Fruit fly (Drosophila melanogaster) whole organism, embryonic: Measurements from ENCODE around the gene RpL32.

ENCODE experiments used
- B-H2 ChIP-seq: fragments of 200-800 bp; sonication (Bioruptor generic); optimal IDR thresholded peaks from 2 replicates; lab custom pipeline; 2018; ENCODE audit warnings: missing biosample characterization, mild to moderate bottlenecking, missing genetic modification characterization
- CG11723 ChIP-seq: fragments of 200-800 bp; sonication (Bioruptor generic); optimal IDR thresholded peaks from 2 replicates; lab custom pipeline; 2017; ENCODE audit warnings: missing biosample characterization, mild to moderate bottlenecking, missing genetic modification characterization
- CG12219 ChIP-seq: fragments of 200-800 bp; sonication (Bioruptor generic); optimal IDR thresholded peaks from 3 replicates; lab custom pipeline; 2018; ENCODE audit warnings: missing biosample characterization, mild to moderate bottlenecking, missing genetic modification characterization
- CG12299 ChIP-seq: fragments of 200-800 bp; sonication (Bioruptor generic); optimal IDR thresholded peaks from 2 replicates; lab custom pipeline; 2018; ENCODE audit warnings: missing biosample characterization, mild to moderate bottlenecking, missing genetic modification characterization
- CG13287 ChIP-seq: fragments of 200-800 bp; sonication (Bioruptor generic); IDR thresholded peaks from 2 replicates; pipeline ENCODE4 v1.3.6; 2022; ENCODE audit warnings: missing biosample characterization, missing genetic modification characterization; ENCODE audit not compliant: partially characterized antibody
- CG2875 ChIP-seq: fragments of 200-800 bp; sonication (Bioruptor generic); optimal IDR thresholded peaks from 2 replicates; lab custom pipeline; 2017; ENCODE audit warnings: missing biosample characterization, mild to moderate bottlenecking, missing genetic modification characterization, missing genetic modification reagents
- CG30020 ChIP-seq: fragments of 200-800 bp; optimal IDR thresholded peaks from 2 replicates; lab custom pipeline; 2019; ENCODE audit warnings: missing biosample characterization, mild to moderate bottlenecking, missing genetic modification characterization, moderate library complexity
- CG31388 ChIP-seq: fragments of 200-800 bp; sonication (Bioruptor generic); optimal IDR thresholded peaks from 2 replicates; lab custom pipeline; 2016; ENCODE audit warnings: missing biosample characterization, missing genetic modification characterization
- CG3163 ChIP-seq: fragments of 200-800 bp; sonication (Bioruptor generic); optimal IDR thresholded peaks from 3 replicates; lab custom pipeline; 2016; ENCODE audit warnings: missing biosample characterization, missing genetic modification characterization
- CG4707 ChIP-seq: fragments of 200-800 bp; sonication (Bioruptor generic); optimal IDR thresholded peaks from 2 replicates; lab custom pipeline; 2018; ENCODE audit warnings: missing biosample characterization, mild to moderate bottlenecking, missing genetic modification characterization, moderate library complexity
- CG4854 ChIP-seq: fragments of 200-800 bp; sonication (Bioruptor generic); optimal IDR thresholded peaks from 2 replicates; lab custom pipeline; 2016; ENCODE audit warnings: missing biosample characterization, missing genetic modification characterization, inconsistent platforms
- CG5953 ChIP-seq: fragments of 200-800 bp; sonication (Bioruptor generic); IDR thresholded peaks from 2 replicates; pipeline ENCODE4 v1.3.6; 2022; ENCODE audit warnings: missing biosample characterization, missing genetic modification characterization
- CG7786 ChIP-seq: fragments of 200-800 bp; sonication (Bioruptor generic); optimal IDR thresholded peaks from 2 replicates; lab custom pipeline; 2016; ENCODE audit warnings: missing biosample characterization, missing genetic modification characterization
- CG9817 ChIP-seq: fragments of 200-800 bp; sonication (Bioruptor generic); optimal IDR thresholded peaks from 2 replicates; lab custom pipeline; 2018; ENCODE audit warnings: missing biosample characterization, mild to moderate bottlenecking, missing genetic modification characterization, moderate library complexity
- Dad ChIP-seq: fragments of 200-800 bp; sonication (Bioruptor generic); optimal IDR thresholded peaks from 3 replicates; lab custom pipeline; 2016; ENCODE audit warnings: missing biosample characterization, missing genetic modification characterization
- GATAe ChIP-seq: fragments of 200-800 bp; sonication (Bioruptor generic); conservative IDR thresholded peaks from 2 replicates; pipeline ENCODE4 v1.3.6; 2022; ENCODE audit warnings: missing biosample characterization, missing genetic modification characterization
- HLHmδ ChIP-seq: fragments of 200-800 bp; sonication (Bioruptor generic); optimal IDR thresholded peaks from 2 replicates; lab custom pipeline; 2018; ENCODE audit warnings: missing biosample characterization, mild to moderate bottlenecking, missing genetic modification characterization, moderate library complexity
- HmgZ ChIP-seq: fragments of 200-800 bp; sonication (Bioruptor generic); optimal IDR thresholded peaks from 2 replicates; lab custom pipeline; 2018; ENCODE audit warnings: missing biosample characterization, mild to moderate bottlenecking, missing genetic modification characterization
- Hmr ChIP-seq: fragments of 200-800 bp; sonication (Bioruptor generic); optimal IDR thresholded peaks from 3 replicates; lab custom pipeline; 2017; ENCODE audit warnings: mild to moderate bottlenecking, missing biosample characterization, missing genetic modification reagents, missing genetic modification characterization
- Hr51 ChIP-seq, 2 experiments: fragments of 200-800 bp; sonication (Bioruptor generic); optimal IDR thresholded peaks; 2 replicates in 1 of 2; 3 replicates in 1 of 2; lab custom pipeline; 2016 to 2018; ENCODE audit warnings: missing biosample characterization in 2 of 2, missing genetic modification characterization in 2 of 2, mild to moderate bottlenecking in 1 of 2, moderate library complexity in 1 of 2
- Kr ChIP-seq: fragments of 200-800 bp; sonication (Bioruptor generic); optimal IDR thresholded peaks from 2 replicates; lab custom pipeline; 2017; ENCODE audit warnings: missing biosample characterization, mild to moderate bottlenecking, missing genetic modification characterization
- Max ChIP-seq: fragments of 200-800 bp; sonication (Bioruptor generic); optimal IDR thresholded peaks from 2 replicates; lab custom pipeline; 2016; ENCODE audit warnings: missing biosample characterization, mild to moderate bottlenecking, missing genetic modification characterization
- NC2β ChIP-seq: fragments of 200-800 bp; sonication (Bioruptor generic); optimal IDR thresholded peaks from 2 replicates; lab custom pipeline; 2016; ENCODE audit warnings: missing biosample characterization, missing genetic modification characterization
- NfI ChIP-seq: fragments of 200-800 bp; sonication (Bioruptor generic); optimal IDR thresholded peaks from 3 replicates; lab custom pipeline; 2018; ENCODE audit warnings: missing biosample characterization, mild to moderate bottlenecking, missing genetic modification characterization, moderate library complexity
- Spps ChIP-seq: fragments of 200-800 bp; sonication (Bioruptor generic); optimal IDR thresholded peaks from 2 replicates; lab custom pipeline; 2018; ENCODE audit warnings: missing biosample characterization, mild to moderate bottlenecking, missing genetic modification characterization
- ash1 ChIP-seq: fragments of 200-800 bp; sonication (Bioruptor generic); optimal IDR thresholded peaks from 2 replicates; lab custom pipeline; 2018; ENCODE audit warnings: missing biosample characterization, mild to moderate bottlenecking, missing genetic modification characterization
- dmrt11E ChIP-seq: fragments of 200-800 bp; sonication (Bioruptor generic); optimal IDR thresholded peaks from 3 replicates; lab custom pipeline; 2018; ENCODE audit warnings: missing biosample characterization, mild to moderate bottlenecking, missing genetic modification characterization, moderate library complexity
- fd102C ChIP-seq: fragments of 200-800 bp; sonication (Bioruptor generic); optimal IDR thresholded peaks from 2 replicates; lab custom pipeline; 2018; ENCODE audit warnings: missing biosample characterization, mild to moderate bottlenecking, missing genetic modification characterization, moderate library complexity
- gem ChIP-seq: fragments of 200-800 bp; sonication (Bioruptor generic); optimal IDR thresholded peaks from 2 replicates; lab custom pipeline; 2019; ENCODE audit warnings: missing biosample characterization, mild to moderate bottlenecking, missing genetic modification characterization, moderate library complexity
- gsb-n ChIP-seq: fragments of 200-800 bp; sonication (Bioruptor generic); optimal IDR thresholded peaks from 3 replicates; lab custom pipeline; 2018; ENCODE audit warnings: missing biosample characterization, mild to moderate bottlenecking, missing genetic modification characterization
- hb ChIP-seq: fragments of 200-800 bp; sonication (Bioruptor generic); IDR thresholded peaks from 3 replicates; pipeline ENCODE4 v1.3.6; 2022; ENCODE audit warnings: missing biosample characterization, missing genetic modification characterization; ENCODE audit not compliant: partially characterized antibody
- hbn ChIP-seq: fragments of 200-800 bp; sonication (Bioruptor generic); IDR thresholded peaks from 2 replicates; pipeline ENCODE4 v1.3.6; 2022; ENCODE audit warnings: missing biosample characterization, missing genetic modification characterization; ENCODE audit not compliant: partially characterized antibody
- her ChIP-seq: fragments of 200-800 bp; sonication (Bioruptor generic); optimal IDR thresholded peaks from 2 replicates; lab custom pipeline; 2016; ENCODE audit warnings: missing biosample characterization, missing genetic modification characterization
- lov ChIP-seq, 2 experiments: fragments of 200-800 bp in 1 of 2; fragments of >200 bp in 1 of 2; sonication (Bioruptor generic) in 1 of 2; IDR thresholded peaks in 1 of 2; optimal IDR thresholded peaks in 1 of 2; 2 replicates in 1 of 2; 3 replicates in 1 of 2; pipeline versions ENCODE4 v1.3.6 to Lab custom; 2017 to 2022; ENCODE audit warnings: missing biosample characterization in 1 of 2, missing genetic modification characterization in 1 of 2
- mirr ChIP-seq: fragments of 200-800 bp; sonication (Bioruptor generic); optimal IDR thresholded peaks from 3 replicates; lab custom pipeline; 2018; ENCODE audit warnings: missing biosample characterization, mild to moderate bottlenecking, missing genetic modification characterization
- mld ChIP-seq: fragments of 200-800 bp; sonication (Bioruptor generic); IDR thresholded peaks from 3 replicates; pipeline ENCODE4 v1.3.6; 2022; ENCODE audit warnings: missing biosample characterization, missing genetic modification characterization; ENCODE audit not compliant: partially characterized antibody
- nerfin-2 ChIP-seq: fragments of 200-800 bp; sonication (Bioruptor generic); IDR thresholded peaks from 2 replicates; pipeline ENCODE4 v1.3.6; 2022; ENCODE audit warnings: missing biosample characterization, missing genetic modification characterization; ENCODE audit not compliant: partially characterized antibody
- oc ChIP-seq: fragments of 200-800 bp; sonication (Bioruptor generic); optimal IDR thresholded peaks from 2 replicates; lab custom pipeline; 2018; ENCODE audit warnings: missing biosample characterization, mild to moderate bottlenecking, missing genetic modification characterization, moderate library complexity
- onecut ChIP-seq: fragments of 200-800 bp; sonication (Bioruptor generic); IDR thresholded peaks from 2 replicates; pipeline ENCODE4 v1.3.6; 2022; ENCODE audit warnings: missing biosample characterization, missing genetic modification characterization
- pb ChIP-seq: fragments of 200-800 bp; sonication (Bioruptor generic); optimal IDR thresholded peaks from 3 replicates; lab custom pipeline; 2016; ENCODE audit warnings: missing biosample characterization, missing genetic modification characterization
- pros ChIP-seq: fragments of 200-800 bp; sonication (Bioruptor generic); optimal IDR thresholded peaks from 3 replicates; lab custom pipeline; 2019; ENCODE audit warnings: missing biosample characterization, mild to moderate bottlenecking, missing genetic modification characterization, moderate library complexity
- sisA ChIP-seq: fragments of 200-800 bp; sonication (Bioruptor generic); IDR thresholded peaks from 2 replicates; pipeline ENCODE4 v1.3.6; 2022; ENCODE audit warnings: missing biosample characterization, missing genetic modification characterization
- sna ChIP-seq: fragments of 200-800 bp; sonication (Bioruptor generic); IDR thresholded peaks from 2 replicates; pipeline ENCODE4 v1.3.6; 2022; ENCODE audit warnings: missing biosample characterization, missing genetic modification characterization; ENCODE audit not compliant: partially characterized antibody
- tio ChIP-seq: fragments of 200-800 bp; sonication (Bioruptor generic); optimal IDR thresholded peaks from 2 replicates; lab custom pipeline; 2017; ENCODE audit warnings: missing biosample characterization, missing genetic modification characterization, inconsistent platforms
- trem ChIP-seq: fragments of 200-800 bp; optimal IDR thresholded peaks from 3 replicates; lab custom pipeline; 2019; ENCODE audit warnings: missing biosample characterization, mild to moderate bottlenecking, missing genetic modification characterization, moderate library complexity
- wek ChIP-seq: fragments of 200-800 bp; sonication (Bioruptor generic); optimal IDR thresholded peaks from 3 replicates; lab custom pipeline; 2018; ENCODE audit warnings: missing biosample characterization, mild to moderate bottlenecking, missing genetic modification characterization, moderate library complexity

Gene RpL32

DNA sequence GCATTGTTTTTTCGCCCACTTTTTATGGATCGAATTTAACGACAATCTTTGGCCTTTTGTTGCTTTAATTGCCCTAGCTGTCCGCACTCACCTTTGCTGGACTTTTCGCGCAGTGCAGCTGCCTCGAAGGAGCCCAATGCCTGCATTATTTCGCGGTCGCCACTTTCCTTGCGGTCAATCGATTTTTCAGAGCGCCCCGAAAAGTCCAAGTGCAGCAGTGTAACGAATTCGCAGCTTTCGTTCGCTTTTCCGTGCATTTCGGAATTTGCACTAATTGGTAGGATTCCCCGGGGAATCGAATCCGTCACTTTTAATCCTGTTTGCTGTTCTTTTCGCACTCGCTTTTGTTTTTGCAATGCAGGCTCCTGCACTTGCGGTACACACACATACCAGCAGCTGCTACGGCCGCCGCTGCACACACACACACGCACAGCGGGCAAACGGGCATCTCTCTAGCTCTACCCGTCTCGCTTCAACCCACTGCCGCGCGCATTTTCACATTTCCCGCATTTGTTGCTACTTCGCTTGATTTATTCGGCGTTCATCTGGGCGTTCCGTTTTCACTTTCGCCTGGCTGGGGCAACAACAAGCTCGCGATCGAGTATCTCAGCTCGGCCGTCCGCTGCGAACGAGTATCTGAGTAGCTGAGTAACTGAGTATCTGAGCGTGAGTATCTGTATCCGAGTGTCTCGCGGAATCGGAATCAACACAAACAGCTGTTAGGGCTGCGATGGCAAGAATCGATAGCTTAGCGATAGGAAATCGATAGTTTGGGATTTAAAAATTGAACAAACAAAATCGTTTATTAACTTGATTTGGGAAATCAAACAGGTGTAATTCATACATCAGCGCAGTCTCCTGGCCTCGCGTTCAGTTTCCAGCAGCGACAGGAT lies 24.2 kb downstream of the RpL32 start, which contains the start of gene Mgat2 (continued):
- TF ChIP-seq ash1 = peak; percentile 62
- TF ChIP-seq her (GFP tag; lab: Kevin White, UChicago) = peak; percentile 75
- peak; percentile 16 for TF ChIP-seq NfI (GFP tag; lab: Kevin White, UChicago)
- TF ChIP-seq CG30020 = no peak
- TF ChIP-seq CG4854 (GFP tag; lab: Kevin White, UChicago) = no peak
- TF ChIP-seq Dad = no peak
- peak; percentile 62 for TF ChIP-seq CG4707 (GFP tag; lab: Kevin White, UChicago)
- peak; percentile 3 for TF ChIP-seq Max
- TF ChIP-seq gem (tag; lab: Kevin White, UChicago) = no peak
- TF ChIP-seq hbn = peak; percentile 89
- TF ChIP-seq sna (GFP tag; lab: Robert Waterston, UW) = peak; percentile 91
- peak; percentile 94 for TF ChIP-seq onecut
- TF ChIP-seq HmgZ (tag; lab: Kevin White, UChicago) = peak; percentile 69
- no peak for TF ChIP-seq lov (optimal IDR thresholded peaks at IDR 0.05; lab: Kevin White, UChicago)
- TF ChIP-seq lov (GFP tag; IDR thresholded peaks at IDR 0.05; lab: Robert Waterston, UW) = 0 out of 3 replicates have a peak, but pooled peaks have one; percentile 29
- peak; percentile 14 for TF ChIP-seq CG2875 (GFP tag; lab: Kevin White, UChicago)
- peak; percentile 70 for TF ChIP-seq wek (GFP tag; lab: Kevin White, UChicago)
- TF ChIP-seq B-H2 (GFP tag; lab: Kevin White, UChicago) = peak; percentile 41
- TF ChIP-seq pb (GFP tag; lab: Kevin White, UChicago) = peak; percentile 25
- TF ChIP-seq CG12219 (GFP tag; lab: Kevin White, UChicago) = peak; percentile 59
- TF ChIP-seq dmrt11E = peak; percentile 2
- TF ChIP-seq Kr (GFP tag; lab: Kevin White, UChicago) = no peak
- TF ChIP-seq mld (GFP tag; lab: Robert Waterston, UW) = peak; percentile 77; the same call in 2 of the 3 replicates
- TF ChIP-seq mirr = peak; percentile 74
- TF ChIP-seq CG13287 (GFP tag; lab: Robert Waterston, UW) = peak; percentile 93
- TF ChIP-seq CG31388 (GFP tag; lab: Kevin White, UChicago) = no peak
- TF ChIP-seq CG12299 (tag; lab: Kevin White, UChicago) = no peak
- peak; percentile 33 for TF ChIP-seq gsb-n (tag; lab: Kevin White, UChicago)
- TF ChIP-seq Hmr (GFP tag; lab: Kevin White, UChicago) = peak; percentile 31
- no peak for TF ChIP-seq trem
- no peak for TF ChIP-seq CG3163 (GFP tag; lab: Kevin White, UChicago)
- TF ChIP-seq sisA (GFP tag; lab: Robert Waterston, UW) = no peak
- peak; percentile 16 for TF ChIP-seq CG11723 (GFP tag; lab: Kevin White, UChicago)
- no peak for TF ChIP-seq CG9817 (tag; lab: Kevin White, UChicago)
- peak; percentile 62 for TF ChIP-seq pros (GFP tag; lab: Kevin White, UChicago)
- peak; percentile 97 for TF ChIP-seq HLHmδ (GFP tag; lab: Kevin White, UChicago)
- peak; percentile 57 for TF ChIP-seq oc (tag; lab: Kevin White, UChicago)
- peak; percentile 63 for TF ChIP-seq Spps (tag; lab: Kevin White, UChicago)
- TF ChIP-seq NC2β = peak; percentile 41
- TF ChIP-seq GATAe (GFP tag; lab: Robert Waterston, UW) = no peak
- TF ChIP-seq tio (GFP tag; lab: Kevin White, UChicago) = no peak
- TF ChIP-seq CG7786 = no peak
- no peak for TF ChIP-seq CG5953
- peak; percentile 72 for TF ChIP-seq nerfin-2 (GFP tag; lab: Robert Waterston, UW)
- peak; percentile 75 for TF ChIP-seq hb (GFP tag; lab: Robert Waterston, UW)
- no peak for TF ChIP-seq fd102C (GFP tag; lab: Kevin White, UChicago)
- no peak for TF ChIP-seq Hr51 (GFP tag; optimal IDR thresholded peaks at IDR 0.05; lab: Kevin White, UChicago)
